Worm (Caenorhabditis elegans): ENCODE results near the gene Y24D9B.1.

Y24D9B.1 gene

DNA sequence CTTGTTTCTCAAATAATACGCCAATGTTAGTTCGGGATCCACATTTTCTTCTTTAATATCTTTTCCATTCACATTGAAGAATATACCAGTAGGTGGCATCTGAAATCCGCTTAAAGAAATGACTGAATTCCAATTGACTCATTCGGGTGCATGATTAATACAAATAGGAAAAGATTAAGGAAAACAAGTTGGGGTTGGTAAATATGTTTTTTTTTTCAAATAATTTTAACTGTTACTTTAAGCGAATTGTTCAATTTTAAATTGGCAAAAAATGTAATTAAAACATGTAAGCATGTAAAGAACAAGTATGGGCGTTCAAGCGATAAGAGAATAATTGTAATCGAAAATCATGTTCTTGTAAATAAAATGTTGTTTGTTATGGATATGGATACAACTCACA, 33.1 kb upstream of the Y24D9B.1 start, which contains the start of gene F15E6.6:
Gene F15E6.6 (minus strand): TSS at position 101 of the 400 bp plus-strand sequence.
- TF ChIP-seq Y55F3AM.14 (GFP tag; optimal IDR thresholded peaks at IDR 0.05) = no peak
- TF ChIP-seq ztf-11 (tag; optimal IDR thresholded peaks at IDR 0.05) = no peak
- no peak for TF ChIP-seq alr-1 (tag; optimal IDR thresholded peaks at IDR 0.05)
- no peak for TF ChIP-seq C34F6.9 (tag; optimal IDR thresholded peaks at IDR 0.05)
- no peak for TF ChIP-seq egl-27 (tag; optimal IDR thresholded peaks at IDR 0.05)
- TF ChIP-seq ceh-16 (tag; optimal IDR thresholded peaks at IDR 0.05) = no peak
- no peak for TF ChIP-seq mbf-1 (tag; optimal IDR thresholded peaks at IDR 0.05)
- no peak for TF ChIP-seq dmd-4 (tag; optimal IDR thresholded peaks at IDR 0.05)
- no peak for TF ChIP-seq unc-55 (GFP tag; optimal IDR thresholded peaks at IDR 0.05)
- no peak for TF ChIP-seq sem-4 (tag; optimal IDR thresholded peaks at IDR 0.05)
- TF ChIP-seq lsy-2 (tag; optimal IDR thresholded peaks at IDR 0.05) = no peak
- no peak for TF ChIP-seq nhr-21 (tag; optimal IDR thresholded peaks at IDR 0.05)
- TF ChIP-seq ZK546.5 (tag; optimal IDR thresholded peaks at IDR 0.05) = no peak
- TF ChIP-seq gmeb-1 (tag; optimal IDR thresholded peaks at IDR 0.05) = no peak
- no peak for TF ChIP-seq F13H6.1 (tag; optimal IDR thresholded peaks at IDR 0.05)

DNA sequence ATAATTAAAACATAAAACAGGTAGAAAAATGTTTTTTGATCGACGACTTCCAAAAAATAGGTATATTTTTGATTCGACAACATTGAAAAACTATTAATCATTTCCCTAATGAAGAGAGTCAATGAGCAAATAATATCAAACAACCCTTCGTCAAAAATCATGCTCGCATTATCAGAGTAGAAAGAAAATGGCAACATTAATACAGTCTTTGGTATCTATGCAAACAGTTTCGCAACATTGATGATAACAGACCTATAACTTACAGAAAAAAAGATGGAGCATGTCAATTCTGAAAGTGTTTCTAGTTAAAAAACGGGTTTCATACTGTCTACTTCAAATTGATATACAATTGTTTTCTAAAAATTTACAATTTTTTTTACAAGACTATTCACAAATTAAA, 32.2 kb upstream of the Y24D9B.1 start:
- TF ChIP-seq nhr-10 (tag; optimal IDR thresholded peaks at IDR 0.05) (no peak), fos-1 (tag; optimal IDR thresholded peaks at IDR 0.05) (peak; percentile 89), gmeb-1 (tag; optimal IDR thresholded peaks at IDR 0.05) (peak; percentile 13), skn-1 (tag; optimal IDR thresholded peaks at IDR 0.05) (peak; percentile 8)

DNA sequence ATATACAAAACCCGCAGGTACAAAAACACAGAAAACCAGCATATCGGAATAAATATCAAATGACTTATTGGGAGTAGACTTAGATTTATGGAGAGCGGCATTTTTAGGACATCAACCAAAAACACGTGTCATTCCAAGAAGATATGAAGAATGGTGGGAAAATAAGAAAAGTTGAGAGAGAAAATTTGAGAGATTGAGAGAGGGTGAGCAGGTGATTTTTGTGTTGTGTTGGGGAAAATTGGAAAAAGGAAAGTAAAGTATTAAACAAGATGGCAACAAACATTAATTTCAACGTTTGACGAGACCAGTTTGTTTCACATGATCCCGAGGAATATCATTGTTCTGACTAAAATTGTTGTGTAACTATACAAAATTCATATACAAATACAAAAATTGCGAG, 28.8 kb upstream of the Y24D9B.1 start, which contains the start of gene srv-4:
Gene srv-4 (minus strand): TSS at position 101 of the 400 bp plus-strand sequence.
- TF ChIP-seq gmeb-1 (tag; optimal IDR thresholded peaks at IDR 0.05) = no peak
- TF ChIP-seq peb-1 (tag; optimal IDR thresholded peaks at IDR 0.05) = no peak
- TF ChIP-seq ztf-4 (tag; optimal IDR thresholded peaks at IDR 0.05) = no peak
- TF ChIP-seq ceh-16 (tag; optimal IDR thresholded peaks at IDR 0.05) = no peak
- TF ChIP-seq egl-27 (tag; optimal IDR thresholded peaks at IDR 0.05) = no peak
- no peak for TF ChIP-seq mbf-1 (tag; optimal IDR thresholded peaks at IDR 0.05)
- no peak for TF ChIP-seq nhr-11 (tag; optimal IDR thresholded peaks at IDR 0.05)
- TF ChIP-seq blmp-1 (tag; optimal IDR thresholded peaks at IDR 0.05; ENCODE audit: insufficient read depth) = no peak
- no peak for TF ChIP-seq dmd-4 (tag; optimal IDR thresholded peaks at IDR 0.05)
- no peak for TF ChIP-seq lin-11 (tag; optimal IDR thresholded peaks at IDR 0.05)
- TF ChIP-seq sma-3 (GFP tag; optimal IDR thresholded peaks at IDR 0.05) = no peak

DNA sequence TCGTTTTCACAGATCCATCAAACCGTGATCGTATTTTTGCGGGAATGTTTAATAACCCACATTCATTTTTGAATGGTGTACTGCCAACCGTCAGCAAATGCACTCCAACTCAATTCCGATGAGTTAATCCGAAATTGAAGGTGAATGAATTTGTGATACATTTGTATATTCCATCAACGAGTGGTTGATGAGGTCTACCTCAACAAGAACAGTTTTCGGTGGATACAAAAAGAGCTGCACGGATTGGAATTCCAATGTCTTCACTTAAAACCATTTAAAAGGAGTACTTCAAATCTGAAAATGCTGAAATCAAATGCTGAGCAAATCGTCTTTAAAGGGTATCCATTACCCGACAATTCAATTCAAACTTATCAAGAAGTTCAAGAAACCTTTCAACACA, 27.9 kb upstream of the Y24D9B.1 start, which contains the start of gene F15E6.5:
Gene F15E6.5 (plus strand): TSS at position 301 of the 400 bp plus-strand sequence.
- TF ChIP-seq sma-9 (GFP tag; optimal IDR thresholded peaks at IDR 0.05) = no peak
- no peak for TF ChIP-seq sma-9 (tag; optimal IDR thresholded peaks at IDR 0.05)
- no peak for TF ChIP-seq nhr-21 (tag; optimal IDR thresholded peaks at IDR 0.05)
- no peak for TF ChIP-seq ZK546.5 (tag; optimal IDR thresholded peaks at IDR 0.05)
- TF ChIP-seq lin-13 (GFP tag; optimal IDR thresholded peaks at IDR 0.05) = no peak

DNA sequence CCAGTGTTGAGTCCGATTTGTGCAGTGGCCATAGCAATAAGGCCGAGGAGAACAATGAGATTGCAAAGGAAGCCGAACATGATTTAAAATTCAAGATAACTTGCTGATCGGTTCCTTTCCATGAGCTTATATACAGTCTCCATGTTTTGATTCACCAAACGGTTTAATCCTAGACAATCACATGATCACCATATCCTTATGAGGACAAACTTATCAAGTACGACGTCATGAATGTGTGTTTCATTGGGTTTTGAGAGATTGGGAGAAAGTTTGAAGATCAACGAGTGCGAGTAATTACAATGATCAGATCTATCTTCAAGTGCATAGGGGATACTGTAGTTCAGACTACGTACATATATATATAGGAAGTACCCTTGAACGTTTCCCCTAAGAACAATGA, 26.7 kb upstream of the Y24D9B.1 start, which contains the start of gene dct-7:
Gene dct-7 (minus strand): TSS at position 101 of the 400 bp plus-strand sequence.
- peak; percentile 23 for TF ChIP-seq sma-9 (GFP tag; optimal IDR thresholded peaks at IDR 0.05)
- no peak for TF ChIP-seq sma-9 (tag; optimal IDR thresholded peaks at IDR 0.05)
- TF ChIP-seq skn-1 (tag; optimal IDR thresholded peaks at IDR 0.05) = no peak
- TF ChIP-seq ZK546.5 (tag; optimal IDR thresholded peaks at IDR 0.05) = no peak
- TF ChIP-seq nhr-77 (tag; optimal IDR thresholded peaks at IDR 0.05) = no peak
- TF ChIP-seq aly-2 (tag; optimal IDR thresholded peaks at IDR 0.05) = no peak
- TF ChIP-seq nhr-12 (tag; optimal IDR thresholded peaks at IDR 0.05) = no peak
- TF ChIP-seq unc-62 (GFP tag; optimal IDR thresholded peaks at IDR 0.05) = no peak

DNA sequence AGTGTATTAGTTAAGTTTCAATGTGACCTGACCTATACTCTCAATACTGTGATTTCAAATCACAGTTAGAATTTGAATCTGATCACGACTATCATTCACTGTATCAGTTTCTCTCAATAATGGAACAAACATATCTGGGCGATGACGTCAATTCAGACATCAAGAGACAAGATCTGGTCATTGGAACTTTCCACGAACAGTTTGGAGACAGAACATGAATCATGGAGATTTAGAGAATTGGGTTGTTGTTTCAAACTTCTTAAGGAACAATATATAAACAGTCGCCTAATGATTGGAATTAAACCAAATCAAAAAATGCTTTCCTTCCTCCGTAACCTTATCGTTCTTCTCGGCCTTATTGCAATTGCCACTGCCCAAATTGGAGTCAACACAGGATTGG, 26.0 kb upstream of the Y24D9B.1 start, which contains the start of gene F15E6.4:
Gene F15E6.4 (plus strand): TSS at position 301 of the 400 bp plus-strand sequence.
- no peak for TF ChIP-seq sem-4 (tag; optimal IDR thresholded peaks at IDR 0.05)
- no peak for TF ChIP-seq zag-1 (tag; optimal IDR thresholded peaks at IDR 0.05)
- no peak for TF ChIP-seq nhr-10 (tag; optimal IDR thresholded peaks at IDR 0.05)
